Worm (Caenorhabditis elegans) whole organism, L2 larva: ENCODE results near the gene C29F7.2.

Experiments
- C34F6.9 ChIP-seq: fragments of 150-350 bp; optimal IDR thresholded peaks from 2 replicates; lab custom pipeline; 2014; ENCODE audit warnings: missing biosample characterization, missing genetic modification characterization
- F13H6.1 ChIP-seq: sonication (generic microtip); optimal IDR thresholded peaks from 2 replicates; lab custom pipeline; 2016; ENCODE audit warnings: missing genetic modification characterization, missing compliant biosample characterization
- ZK546.5 ChIP-seq: sonication (generic microtip); optimal IDR thresholded peaks from 2 replicates; lab custom pipeline; 2017; ENCODE audit warnings: missing biosample characterization, missing genetic modification characterization
- alr-1 ChIP-seq: fragments of 150-350 bp; optimal IDR thresholded peaks from 2 replicates; lab custom pipeline; 2014; ENCODE audit warnings: missing biosample characterization, missing genetic modification characterization
- aly-2 ChIP-seq: fragments of 150-350 bp; optimal IDR thresholded peaks from 2 replicates; lab custom pipeline; 2014; ENCODE audit warnings: missing biosample characterization, missing genetic modification characterization
- ama-1 ChIP-seq: fragments of 150-350 bp; optimal IDR thresholded peaks from 2 replicates; lab custom pipeline; 2018; ENCODE audit warnings: inconsistent platforms
- blmp-1 ChIP-seq: sonication (generic microtip); optimal IDR thresholded peaks from 2 replicates; lab custom pipeline; 2017; ENCODE audit warnings: missing genetic modification characterization, mild to moderate bottlenecking, missing compliant biosample characterization, antibody characterized with exemption, moderate library complexity; ENCODE audit not compliant: insufficient read depth
- ceh-16 ChIP-seq: fragments of 150-350 bp; optimal IDR thresholded peaks from 2 replicates; lab custom pipeline; 2014; ENCODE audit warnings: missing biosample characterization, missing genetic modification characterization
- egl-27 ChIP-seq: sonication (generic microtip); optimal IDR thresholded peaks from 3 replicates; lab custom pipeline; 2017; ENCODE audit warnings: missing biosample characterization, missing genetic modification reagents, missing genetic modification characterization
- elt-3 ChIP-seq: sonication (generic microtip); optimal IDR thresholded peaks from 2 replicates; lab custom pipeline; 2017; ENCODE audit warnings: missing biosample characterization, missing genetic modification characterization
- fos-1 ChIP-seq: fragments of 150-350 bp; optimal IDR thresholded peaks from 2 replicates; lab custom pipeline; 2014; ENCODE audit warnings: missing biosample characterization, missing genetic modification characterization
- gmeb-1 ChIP-seq: fragments of 150-350 bp; optimal IDR thresholded peaks from 2 replicates; lab custom pipeline; 2014; ENCODE audit warnings: missing biosample characterization, missing genetic modification characterization
- lin-39 ChIP-seq: fragments of 150-350 bp; optimal IDR thresholded peaks from 2 replicates; lab custom pipeline; 2014; ENCODE audit warnings: missing biosample characterization, missing genetic modification reagents, missing genetic modification characterization
- lsy-2 ChIP-seq, 2 experiments: fragments of 150-350 bp in 1 of 2; sonication (generic microtip) in 1 of 2; optimal IDR thresholded peaks; 2 replicates each; lab custom pipeline; 2014 to 2017; ENCODE audit warnings: missing biosample characterization in 2 of 2, missing genetic modification characterization in 2 of 2
- mab-5 ChIP-seq: fragments of 150-350 bp; optimal IDR thresholded peaks from 2 replicates; lab custom pipeline; 2014; ENCODE audit warnings: missing biosample characterization, missing genetic modification characterization
- mbf-1 ChIP-seq: sonication (generic microtip); optimal IDR thresholded peaks from 2 replicates; lab custom pipeline; 2017; ENCODE audit warnings: missing biosample characterization, missing genetic modification characterization
- mdl-1 ChIP-seq, 2 experiments: fragments of 150-350 bp in 1 of 2; sonication (generic microtip) in 1 of 2; optimal IDR thresholded peaks; 2 replicates each; lab custom pipeline; 2017; ENCODE audit warnings: missing biosample characterization in 2 of 2, missing genetic modification characterization in 2 of 2
- nhr-10 ChIP-seq: sonication (generic microtip); optimal IDR thresholded peaks from 2 replicates; lab custom pipeline; 2017; ENCODE audit warnings: missing biosample characterization, missing genetic modification characterization
- nhr-12 ChIP-seq: fragments of 150-350 bp; optimal IDR thresholded peaks from 2 replicates; lab custom pipeline; 2014; ENCODE audit warnings: missing biosample characterization, missing genetic modification characterization
- nhr-129 ChIP-seq: fragments of 150-350 bp; optimal IDR thresholded peaks from 2 replicates; lab custom pipeline; 2014; ENCODE audit warnings: missing biosample characterization, missing genetic modification characterization
- nhr-25 ChIP-seq: fragments of 150-350 bp; sonication (generic microtip); optimal IDR thresholded peaks from 3 replicates; lab custom pipeline; 2014; ENCODE audit warnings: missing biosample characterization, missing genetic modification characterization
- nhr-77 ChIP-seq: fragments of 150-350 bp; optimal IDR thresholded peaks from 2 replicates; lab custom pipeline; 2014; ENCODE audit warnings: missing biosample characterization, missing genetic modification characterization
- skn-1 ChIP-seq: sonication (generic microtip); optimal IDR thresholded peaks from 2 replicates; lab custom pipeline; 2017; ENCODE audit warnings: missing biosample characterization, missing genetic modification characterization
- sma-9 ChIP-seq, 2 experiments: fragments of 150-350 bp in 1 of 2; sonication (generic microtip) in 1 of 2; optimal IDR thresholded peaks; 2 replicates each; lab custom pipeline; 2014 to 2016; ENCODE audit warnings: missing genetic modification characterization in 2 of 2, mild to moderate bottlenecking in 1 of 2, missing biosample characterization in 1 of 2, missing compliant biosample characterization in 1 of 2, missing genetic modification reagents in 1 of 2, moderate library complexity in 1 of 2
- snpc-4 ChIP-seq: fragments of 150-350 bp; optimal IDR thresholded peaks from 2 replicates; lab custom pipeline; 2014; ENCODE audit warnings: missing biosample characterization, missing genetic modification characterization
- unc-39 ChIP-seq: fragments of 150-350 bp; optimal IDR thresholded peaks from 2 replicates; lab custom pipeline; 2014; ENCODE audit warnings: missing biosample characterization, missing genetic modification characterization
- unc-55 ChIP-seq: fragments of 150-350 bp; sonication (generic microtip); optimal IDR thresholded peaks from 3 replicates; lab custom pipeline; 2014; ENCODE audit warnings: missing biosample characterization, missing genetic modification reagents, missing genetic modification characterization
- unc-62 ChIP-seq: fragments of 150-350 bp; optimal IDR thresholded peaks from 2 replicates; lab custom pipeline; 2014; ENCODE audit warnings: missing biosample characterization, missing genetic modification reagents, missing genetic modification characterization
- ztf-1 ChIP-seq: fragments of 200-800 bp; sonication (Bioruptor generic); conservative IDR thresholded peaks from 2 replicates; pipeline ENCODE4 v1.3.6; 2022; ENCODE audit warnings: missing genetic modification characterization, missing compliant biosample characterization
- ztf-11 ChIP-seq: sonication (generic microtip); optimal IDR thresholded peaks from 2 replicates; lab custom pipeline; 2017; ENCODE audit warnings: missing biosample characterization, missing genetic modification characterization
- ztf-4 ChIP-seq: fragments of 150-350 bp; optimal IDR thresholded peaks from 2 replicates; lab custom pipeline; 2014; ENCODE audit warnings: missing biosample characterization, missing genetic modification characterization

C29F7.2 gene

DNA sequence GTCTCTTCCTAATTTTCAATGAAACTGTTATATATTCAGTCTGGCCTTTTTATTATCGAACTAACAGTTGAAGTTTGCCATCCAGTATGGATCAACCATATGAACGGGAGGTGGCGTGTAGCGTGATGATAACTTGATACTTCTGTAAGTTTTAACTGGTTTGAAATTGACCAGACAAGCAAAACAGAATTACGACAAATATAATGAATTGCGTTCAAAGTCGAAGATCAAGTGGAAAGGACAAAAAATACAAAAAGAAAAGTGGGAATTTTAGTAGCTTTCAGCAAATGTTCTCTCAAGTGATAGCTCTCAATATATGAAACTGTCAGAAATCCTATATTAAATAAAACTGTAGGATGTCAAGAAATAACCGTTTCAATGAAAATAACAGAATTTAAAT is 39.0 kb upstream of the C29F7.2 start, which contains the start of the genes C49F8.14 and gem-1:
C49F8.14 (minus strand) TSS at position 99 of the 400 bp plus-strand sequence.
gem-1 (minus strand) TSS at position 142 of the 400 bp plus-strand sequence.
- TF ChIP-seq elt-3 (no peak), skn-1 (tag; lab: Kevin White, UChicago) (no peak), gmeb-1 (tag; lab: Kevin White, UChicago) (no peak), F13H6.1 (tag; lab: Kevin White, UChicago) (no peak), nhr-77 (tag; lab: Kevin White, UChicago) (no peak), fos-1 (tag; lab: Kevin White, UChicago) (no peak), nhr-25 (tag; lab: Kevin White, UChicago) (no peak), ztf-4 (tag; lab: Kevin White, UChicago) (no peak)

- no peak for TF ChIP-seq snpc-4 (tag; lab: Kevin White, UChicago)
- TF ChIP-seq nhr-129 (tag; lab: Kevin White, UChicago), result peak; percentile 3
These were observed 36.8 kb upstream of the C29F7.2 start for ce11 chrX:13379072-13379471.

DNA sequence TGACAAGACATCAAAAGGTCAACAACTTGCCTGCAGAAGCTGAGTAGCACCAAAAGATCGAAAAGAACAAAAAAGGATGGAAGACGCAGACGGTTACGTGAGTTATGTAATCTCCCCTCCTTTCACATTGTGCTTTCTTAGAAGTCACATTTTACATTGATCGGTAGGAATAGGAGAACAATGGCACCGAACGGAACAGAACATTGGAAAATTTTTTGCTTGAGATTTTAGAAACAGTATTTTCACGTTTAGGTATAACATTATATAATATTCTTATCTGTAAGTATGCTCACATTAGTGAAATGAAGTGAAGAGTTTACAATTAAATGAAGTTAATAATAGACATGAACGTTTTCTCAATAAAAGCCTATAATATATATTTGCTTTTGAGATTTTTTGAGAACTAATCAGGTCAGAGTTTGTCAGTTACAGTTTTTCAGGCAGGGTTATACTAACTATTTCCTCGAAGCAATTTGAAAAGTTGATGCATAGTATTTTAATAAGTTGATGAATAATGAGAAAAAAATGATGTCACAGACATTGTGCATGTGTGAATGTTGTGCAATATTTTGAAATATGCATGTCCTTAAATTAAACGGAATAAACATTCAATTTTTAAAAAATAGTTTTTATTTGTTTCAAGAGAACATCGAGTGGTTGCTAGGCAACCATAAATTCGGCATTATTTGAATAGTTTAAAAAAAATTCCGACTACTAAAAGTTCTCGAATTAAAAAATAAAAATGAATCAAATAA is 34.7 kb upstream of the C29F7.2 start:
- TF ChIP-seq unc-55 (peak; percentile 36), mbf-1 (tag; lab: Kevin White, UChicago) (no peak), mdl-1 (tag; optimal IDR thresholded peaks at IDR 0.05; lab: Kevin White, UChicago) (no peak), nhr-129 (tag; lab: Kevin White, UChicago) (peak; percentile 35)

ce11 chrX:13383273-13383672 is 32.6 kb upstream of the C29F7.2 start:
- no peak for TF ChIP-seq skn-1 (tag; lab: Kevin White, UChicago)
- peak; percentile 31 for TF ChIP-seq C34F6.9 (tag; lab: Kevin White, UChicago)
- TF ChIP-seq nhr-129 (tag; lab: Kevin White, UChicago), result peak; percentile 33
- peak; percentile 44 for TF ChIP-seq sma-9 (GFP tag; optimal IDR thresholded peaks at IDR 0.05; lab: Kevin White, UChicago)
- TF ChIP-seq sma-9 (tag; optimal IDR thresholded peaks at IDR 0.05; lab: Kevin White, UChicago), result no peak
- TF ChIP-seq lsy-2 (tag; optimal IDR thresholded peaks at IDR 0.05; lab: Kevin White, UChicago), result peak in 1 of 2 experiments; percentile 38

DNA sequence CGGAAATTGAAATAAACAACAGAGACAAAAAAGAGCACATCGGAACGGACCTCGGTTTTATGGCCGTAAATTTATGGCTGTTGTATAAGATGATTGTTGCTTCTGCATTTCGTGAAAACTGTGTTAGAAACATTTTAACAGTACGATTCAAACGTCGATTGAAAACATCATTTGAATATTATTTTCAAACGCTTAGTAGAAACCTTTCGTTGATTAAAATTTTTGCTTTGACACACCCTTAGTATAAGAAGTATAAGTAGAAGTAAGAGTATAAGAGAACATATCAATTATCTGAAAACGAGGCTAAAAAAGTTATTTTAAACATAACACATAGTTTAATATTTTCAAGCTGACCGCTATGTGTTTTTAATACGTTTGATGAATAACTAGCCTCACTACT is 31.1 kb upstream of the C29F7.2 start:
- no peak for TF ChIP-seq nhr-10 (tag; lab: Kevin White, UChicago)
- TF ChIP-seq C34F6.9 (tag; lab: Kevin White, UChicago), result no peak
- no peak for TF ChIP-seq ztf-1 (GFP tag; lab: Robert Waterston, UW)
- TF ChIP-seq skn-1 (tag; lab: Kevin White, UChicago), result no peak
- TF ChIP-seq nhr-12 (tag; lab: Kevin White, UChicago), result no peak
- no peak for TF ChIP-seq unc-62 (GFP tag; lab: Kevin White, UChicago)
- no peak for TF ChIP-seq mbf-1 (tag; lab: Kevin White, UChicago)
- no peak for TF ChIP-seq gmeb-1 (tag; lab: Kevin White, UChicago)
- TF ChIP-seq ceh-16 (tag; lab: Kevin White, UChicago), result no peak
- no peak for TF ChIP-seq lin-39
- TF ChIP-seq aly-2 (tag; lab: Kevin White, UChicago), result no peak
- TF ChIP-seq mdl-1 (tag; optimal IDR thresholded peaks at IDR 0.05; lab: Kevin White, UChicago), result no peak
- no peak for TF ChIP-seq elt-3
- no peak for TF ChIP-seq mab-5
- TF ChIP-seq ZK546.5 (tag; lab: Kevin White, UChicago), result no peak
- TF ChIP-seq egl-27, result no peak
- no peak for TF ChIP-seq ama-1 (lab: Kevin White, UChicago)
- no peak for TF ChIP-seq unc-39 (tag; lab: Kevin White, UChicago)
- TF ChIP-seq ztf-11, result no peak
- TF ChIP-seq alr-1 (tag; lab: Kevin White, UChicago), result no peak

DNA sequence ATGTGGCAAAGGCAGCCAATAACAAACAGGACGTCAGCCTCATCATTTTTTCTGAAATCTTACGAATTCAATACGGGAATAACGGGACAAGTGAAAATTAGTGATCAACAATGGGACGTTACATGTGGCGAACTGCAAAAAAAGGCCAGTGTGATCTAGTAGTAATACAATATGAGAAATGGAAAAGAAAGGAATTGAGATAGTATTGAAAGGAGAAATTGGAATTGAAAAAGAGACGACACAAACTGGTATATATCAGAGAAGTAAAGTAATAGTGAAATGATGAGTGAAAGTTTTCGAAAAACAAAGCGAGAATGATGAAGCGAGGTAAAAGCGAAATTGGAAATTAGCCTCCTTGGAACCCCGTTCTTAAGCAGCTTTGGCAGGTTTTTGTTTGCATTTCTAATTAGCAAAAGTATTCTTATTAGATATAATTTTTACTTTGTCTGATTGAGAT is 28.4 kb upstream of the C29F7.2 start, which contains the start of gene C49F8.3:
C49F8.3 (minus strand) TSS at position 51 of the 457 bp plus-strand sequence.
- TF ChIP-seq elt-3 (no peak), blmp-1 (tag; lab: Kevin White, UChicago) (peak; percentile 94)
- TF ChIP-seq, all 48 proteins: peak for 1
